Worm (Caenorhabditis elegans): ENCODE data around the gene slc-25A29.

Gene slc-25A29

DNA sequence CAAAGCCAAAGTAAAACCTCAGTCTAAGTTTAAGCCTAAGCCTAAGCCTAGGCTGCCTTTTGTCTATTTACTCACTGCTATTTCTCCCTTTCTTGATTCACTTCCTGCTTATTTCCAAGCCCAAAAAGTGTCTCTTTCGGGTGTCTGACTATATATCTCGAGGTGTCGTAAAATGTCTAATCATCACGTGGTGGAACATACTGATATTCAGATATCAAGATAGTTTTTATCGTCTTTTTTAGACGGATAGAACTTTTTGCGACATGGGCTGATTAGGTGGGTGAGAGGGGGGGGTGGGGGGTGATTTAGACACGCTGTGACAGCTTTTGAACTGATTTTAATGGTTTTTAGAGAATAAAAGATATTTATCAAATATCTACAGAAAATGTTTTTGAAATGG is 1.0 kb downstream of the slc-25A29 start (continued):
- TF ChIP-seq grh-1 (GFP tag; IDR thresholded peaks at IDR 0.05) (no peak), pag-3 (tag; optimal IDR thresholded peaks at IDR 0.05; ENCODE audit: borderline replicate concordance, insufficient read depth) (no peak), unc-86 (tag; optimal IDR thresholded peaks at IDR 0.05) (no peak), nhr-19 (GFP tag; conservative IDR thresholded peaks at IDR 0.05) (peak; percentile 31)

DNA sequence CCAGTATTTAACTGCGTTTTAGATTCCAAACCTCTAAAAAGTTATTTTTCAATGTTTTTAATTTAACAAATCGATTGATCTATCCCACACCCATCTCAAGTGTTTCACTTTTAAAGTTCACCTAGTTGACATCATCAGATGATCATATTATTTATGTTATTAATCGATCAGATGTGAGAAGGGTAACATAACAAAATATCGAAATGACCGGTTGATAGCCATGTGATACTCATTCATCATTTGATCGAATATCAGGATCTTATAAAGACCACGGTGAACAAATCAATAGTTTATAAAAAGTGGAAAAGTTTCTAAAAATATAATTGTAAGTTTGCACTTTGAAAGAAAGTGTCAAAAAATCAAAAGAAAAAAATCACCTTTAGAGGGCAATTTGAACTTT is 2.3 kb downstream of the slc-25A29 start:
- TF ChIP-seq elt-3 (tag; optimal IDR thresholded peaks at IDR 0.05) (peak in 1 of 6 experiments; percentile 53), blmp-1 (tag; optimal IDR thresholded peaks at IDR 0.05) (peak; percentile 48), ceh-82 (tag; optimal IDR thresholded peaks at IDR 0.05) (no peak), lsy-2 (tag; optimal IDR thresholded peaks at IDR 0.05) (peak in 1 of 2 experiments; percentile 15), irx-1 (tag; optimal IDR thresholded peaks at IDR 0.05) (no peak), lin-35 (GFP tag; optimal IDR thresholded peaks at IDR 0.05) (peak in 1 of 2 experiments; percentile 26)

ce11 chrV:14650631-14651030 is 7.3 kb downstream of the slc-25A29 start:
- no peak for TF ChIP-seq ceh-8 (GFP tag; optimal IDR thresholded peaks at IDR 0.05)
- no peak for TF ChIP-seq lin-35 (GFP tag; optimal IDR thresholded peaks at IDR 0.05)
- no peak for TF ChIP-seq nhr-76 (tag; optimal IDR thresholded peaks at IDR 0.05)
- TF ChIP-seq efl-1 (optimal IDR thresholded peaks at IDR 0.05) = no peak
- TF ChIP-seq efl-1 (GFP tag; optimal IDR thresholded peaks at IDR 0.05 in 1 of 2) = peak in 1 of 2 experiments; percentile 78
- TF ChIP-seq hpl-2 (GFP tag; optimal IDR thresholded peaks at IDR 0.05) = no peak
- TF ChIP-seq nhr-90 (tag; optimal IDR thresholded peaks at IDR 0.05; ENCODE audit: poor library complexity) = no peak
- no peak for TF ChIP-seq tbx-2 (tag; optimal IDR thresholded peaks at IDR 0.05)
- peak in 1 of 2 experiments; percentile 19 for TF ChIP-seq ztf-11 (tag; optimal IDR thresholded peaks at IDR 0.05)
- no peak for TF ChIP-seq ztf-4 (tag; optimal IDR thresholded peaks at IDR 0.05)
- no peak for TF ChIP-seq rnt-1 (tag; optimal IDR thresholded peaks at IDR 0.05)

- TF ChIP-seq ceh-88 (GFP tag; IDR thresholded peaks at IDR 0.05) (no peak), egl-13 (tag; optimal IDR thresholded peaks at IDR 0.05) (no peak), tbx-2 (tag; optimal IDR thresholded peaks at IDR 0.05) (peak; percentile 26), Y116A8C.19 (tag; optimal IDR thresholded peaks at IDR 0.05; ENCODE audit: borderline replicate concordance) (no peak), lsy-2 (tag; optimal IDR thresholded peaks at IDR 0.05) (peak in 1 of 2 experiments; percentile 58), unc-98 (GFP tag; IDR thresholded peaks at IDR 0.05) (no peak), elt-2 (tag; optimal IDR thresholded peaks at IDR 0.05) (no peak), nhr-47 (tag; optimal IDR thresholded peaks at IDR 0.05) (peak; percentile 14), fkh-10 (GFP tag; optimal IDR thresholded peaks at IDR 0.05) (peak; percentile 36), lin-35 (GFP tag; optimal IDR thresholded peaks at IDR 0.05) (peak in 1 of 2 experiments; percentile 4), hlh-4 (tag; optimal IDR thresholded peaks at IDR 0.05) (no peak), nhr-90 (tag; optimal IDR thresholded peaks at IDR 0.05; ENCODE audit: poor library complexity) (no peak), nhr-76 (tag; optimal IDR thresholded peaks at IDR 0.05) (no peak), lin-14 (GFP tag; optimal IDR thresholded peaks at IDR 0.05) (peak; percentile 81), nhr-19 (GFP tag; conservative IDR thresholded peaks at IDR 0.05) (no peak), sup-37 (GFP tag; optimal IDR thresholded peaks at IDR 0.05) (no peak), snu-23 (GFP tag; optimal IDR thresholded peaks at IDR 0.05) (peak; percentile 4), snpc-4 (tag; optimal IDR thresholded peaks at IDR 0.05) (no peak), rnt-1 (tag; optimal IDR thresholded peaks at IDR 0.05) (peak; percentile 32), mab-9 (GFP tag; IDR thresholded peaks at IDR 0.05) (no peak), nhr-237 (tag; optimal IDR thresholded peaks at IDR 0.05) (no peak), skn-1 (tag; optimal IDR thresholded peaks at IDR 0.05) (peak; percentile 18), nhr-11 (tag; optimal IDR thresholded peaks at IDR 0.05) (no peak), dpl-1 (GFP tag; optimal IDR thresholded peaks at IDR 0.05) (peak in 1 of 3 experiments; percentile 8), unc-86 (tag; optimal IDR thresholded peaks at IDR 0.05) (peak; percentile 24), nhr-71 (tag; optimal IDR thresholded peaks at IDR 0.05) (peak; percentile 59), F16B12.6 (tag; optimal IDR thresholded peaks at IDR 0.05) (no peak), efl-1 (optimal IDR thresholded peaks at IDR 0.05) (peak in 1 of 2 experiments; percentile 22), efl-1 (GFP tag; optimal IDR thresholded peaks at IDR 0.05 in 1 of 2) (peak; percentile 12 to 56)
These were observed 8.0 kb downstream of the slc-25A29 start for ce11 chrV:14649929-14650328.

Data from whole organism, L1 larva.